Worm (Caenorhabditis elegans) whole organism, L4 larva: Measurements from ENCODE around the gene K08H10.10.
A peak's percentile ranks its signal among the peaks of the same experiment; 100 is the strongest.

Source experiments
- D1046.2 ChIP-seq: fragments of 200-800 bp; sonication (Bioruptor generic); IDR thresholded peaks from 2 replicates; pipeline ENCODE4 v1.3.6; 2022; ENCODE audit warnings: missing genetic modification characterization, missing compliant biosample characterization
- F26F4.8 ChIP-seq: fragments of 200-800 bp; sonication (Bioruptor generic); conservative IDR thresholded peaks from 2 replicates; pipeline ENCODE4 v1.3.6; 2022; ENCODE audit warnings: missing genetic modification characterization, missing compliant biosample characterization
- F44E2.7 ChIP-seq: fragments of 200-800 bp; sonication (Bioruptor generic); IDR thresholded peaks from 2 replicates; pipeline ENCODE4 v2.1.2; 2022; ENCODE audit warnings: missing genetic modification characterization, missing compliant biosample characterization
- T26A8.4 ChIP-seq: fragments of 200-800 bp; sonication (Bioruptor generic); IDR thresholded peaks from 2 replicates; pipeline ENCODE4 v1.3.6; 2022; ENCODE audit warnings: missing genetic modification characterization, missing compliant biosample characterization
- Y48G9A.11 ChIP-seq: fragments of 200-800 bp; sonication (Bioruptor generic); IDR thresholded peaks from 2 replicates; pipeline ENCODE4 v1.3.6; 2022; ENCODE audit warnings: missing genetic modification reagents, missing genetic modification characterization, missing compliant biosample characterization
- Y75B8A.6 ChIP-seq: fragments of 200-800 bp; sonication (Bioruptor generic); IDR thresholded peaks from 2 replicates; pipeline ENCODE4 v1.3.6; 2022; ENCODE audit warnings: missing genetic modification reagents, missing genetic modification characterization, missing compliant biosample characterization
- ceh-20 ChIP-seq: fragments of 200-800 bp; sonication (Bioruptor generic); IDR thresholded peaks from 2 replicates; pipeline ENCODE4 v1.3.6; 2022; ENCODE audit warnings: missing genetic modification reagents, missing genetic modification characterization, missing compliant biosample characterization
- ceh-28 ChIP-seq: fragments of 150-350 bp; optimal IDR thresholded peaks from 2 replicates; lab custom pipeline; 2014; ENCODE audit warnings: missing biosample characterization, missing genetic modification reagents, missing genetic modification characterization
- ceh-44 ChIP-seq: fragments of 200-800 bp; sonication (Bioruptor generic); IDR thresholded peaks from 2 replicates; pipeline ENCODE4 v1.3.6; 2022; ENCODE audit warnings: missing genetic modification reagents, missing genetic modification characterization, missing compliant biosample characterization
- ceh-62 ChIP-seq: sonication (generic microtip); optimal IDR thresholded peaks from 2 replicates; lab custom pipeline; 2017; ENCODE audit warnings: missing biosample characterization, missing genetic modification characterization
- daf-16 ChIP-seq, 3 experiments: sonication (generic microtip); optimal IDR thresholded peaks; 2 replicates each; lab custom pipeline; 2016 to 2017; ENCODE audit warnings: missing genetic modification characterization in 3 of 3, missing genetic modification reagents in 3 of 3, mild to moderate bottlenecking in 2 of 3, missing compliant biosample characterization in 2 of 3, missing biosample characterization in 1 of 3, moderate library complexity in 1 of 3
- dmd-6 ChIP-seq: fragments of 200-800 bp; sonication (Bioruptor generic); IDR thresholded peaks from 2 replicates; pipeline ENCODE4 v1.3.6; 2022; ENCODE audit warnings: missing genetic modification reagents, missing genetic modification characterization, missing compliant biosample characterization
- duxl-1 ChIP-seq: sonication (generic microtip); optimal IDR thresholded peaks from 2 replicates; lab custom pipeline; 2016; ENCODE audit warnings: mild to moderate bottlenecking, missing genetic modification characterization, moderate library complexity, missing compliant biosample characterization; ENCODE audit not compliant: poor library complexity
- egl-27 ChIP-seq: sonication (generic microtip); optimal IDR thresholded peaks from 3 replicates; lab custom pipeline; 2017; ENCODE audit warnings: missing biosample characterization, missing genetic modification reagents, missing genetic modification characterization
- egl-43 ChIP-seq: fragments of 200-800 bp; sonication (Bioruptor generic); IDR thresholded peaks from 2 replicates; pipeline ENCODE4 v1.3.6; 2022; ENCODE audit warnings: missing genetic modification reagents, missing genetic modification characterization, missing compliant biosample characterization
- hlh-30 ChIP-seq: sonication (generic microtip); optimal IDR thresholded peaks from 2 replicates; lab custom pipeline; 2017; ENCODE audit warnings: antibody characterized with exemption, mild to moderate bottlenecking, missing genetic modification characterization, missing compliant biosample characterization; ENCODE audit not compliant: insufficient read depth
- hmg-1.1 ChIP-seq: fragments of 200-800 bp; sonication (Bioruptor generic); IDR thresholded peaks from 2 replicates; pipeline ENCODE4 v1.3.6; 2022; ENCODE audit warnings: missing genetic modification reagents, missing genetic modification characterization, missing compliant biosample characterization
- lin-1 ChIP-seq: fragments of 200-800 bp; sonication (Bioruptor generic); IDR thresholded peaks from 2 replicates; pipeline ENCODE4 v1.3.6; 2022; ENCODE audit warnings: missing genetic modification reagents, missing genetic modification characterization, missing compliant biosample characterization
- lir-3 ChIP-seq: sonication (generic microtip); optimal IDR thresholded peaks from 2 replicates; lab custom pipeline; 2016; ENCODE audit warnings: mild to moderate bottlenecking, missing genetic modification characterization, missing compliant biosample characterization
- mdl-1 ChIP-seq, 2 experiments: fragments of 150-350 bp in 1 of 2; sonication (generic microtip) in 1 of 2; optimal IDR thresholded peaks; 2 replicates each; lab custom pipeline; 2014 to 2017; ENCODE audit warnings: missing biosample characterization in 2 of 2, missing genetic modification characterization in 2 of 2
- mep-1 ChIP-seq: fragments of 150-350 bp; sonication (generic microtip); optimal IDR thresholded peaks from 3 replicates; lab custom pipeline; 2014; ENCODE audit warnings: missing biosample characterization, missing genetic modification characterization
- mes-2 ChIP-seq: sonication (generic microtip); optimal IDR thresholded peaks from 2 replicates; lab custom pipeline; 2016; ENCODE audit warnings: missing genotype, mild to moderate bottlenecking, missing genetic modification characterization, missing compliant biosample characterization; ENCODE audit not compliant: poor library complexity, severe bottlenecking
- nhr-102 ChIP-seq: sonication (generic microtip); optimal IDR thresholded peaks from 2 replicates; lab custom pipeline; 2016; ENCODE audit warnings: mild to moderate bottlenecking, missing genetic modification characterization, moderate library complexity, missing compliant biosample characterization
- nhr-25 ChIP-seq: sonication (generic microtip); optimal IDR thresholded peaks from 2 replicates; lab custom pipeline; 2017; ENCODE audit warnings: missing genetic modification characterization, mild to moderate bottlenecking, missing compliant biosample characterization, antibody characterized with exemption, moderate library complexity, borderline replicate concordance; ENCODE audit not compliant: insufficient read depth
- nhr-28 ChIP-seq: fragments of 150-350 bp; optimal IDR thresholded peaks from 2 replicates; lab custom pipeline; 2014; ENCODE audit warnings: missing biosample characterization, missing genetic modification characterization
- nhr-42 ChIP-seq: fragments of 200-800 bp; sonication (Bioruptor generic); IDR thresholded peaks from 2 replicates; pipeline ENCODE4 v1.3.6; 2022; ENCODE audit warnings: missing genetic modification characterization, missing compliant biosample characterization
- nhr-48 ChIP-seq: sonication (generic microtip); optimal IDR thresholded peaks from 2 replicates; lab custom pipeline; 2016; ENCODE audit warnings: mild to moderate bottlenecking, missing genetic modification characterization, missing compliant biosample characterization
- nhr-77 ChIP-seq: fragments of 150-350 bp; optimal IDR thresholded peaks from 2 replicates; lab custom pipeline; 2014; ENCODE audit warnings: missing biosample characterization, missing genetic modification characterization
- rbr-2 ChIP-seq: sonication (generic microtip); optimal IDR thresholded peaks from 2 replicates; lab custom pipeline; 2016; ENCODE audit warnings: missing genotype, missing genetic modification characterization, missing compliant biosample characterization
- sdz-12 ChIP-seq: fragments of 200-800 bp; sonication (Bioruptor generic); optimal IDR thresholded peaks from 2 replicates; lab custom pipeline; 2018; ENCODE audit warnings: mild to moderate bottlenecking, missing genetic modification characterization, missing compliant biosample characterization
- set-16 ChIP-seq: fragments of 200-800 bp; sonication (Bioruptor generic); IDR thresholded peaks from 2 replicates; pipeline ENCODE4 v1.3.6; 2022; ENCODE audit warnings: missing genetic modification reagents, missing genetic modification characterization, missing compliant biosample characterization
- unc-39 ChIP-seq: sonication (generic microtip); optimal IDR thresholded peaks from 2 replicates; lab custom pipeline; 2017; ENCODE audit warnings: missing biosample characterization, missing genetic modification characterization
- unc-62 ChIP-seq, 3 experiments: fragments of 150-350 bp in 1 of 3; sonication (generic microtip); optimal IDR thresholded peaks in 2 of 3; peaks in 1 of 3; 1 replicate in 1 of 3; 2 replicates in 2 of 3; lab custom pipeline; 2014 to 2017; ENCODE audit warnings: missing biosample characterization in 3 of 3, missing genetic modification characterization in 3 of 3, missing genetic modification reagents in 3 of 3, missing genotype in 1 of 3
- vab-7 ChIP-seq: fragments of 200-800 bp; sonication (Bioruptor generic); IDR thresholded peaks from 2 replicates; pipeline ENCODE4 v1.3.6; 2022; ENCODE audit warnings: missing genetic modification reagents, missing genetic modification characterization, missing compliant biosample characterization
- zag-1 ChIP-seq: fragments of 150-350 bp; optimal IDR thresholded peaks from 2 replicates; lab custom pipeline; 2014; ENCODE audit warnings: missing biosample characterization, missing genetic modification characterization
- zfp-2 ChIP-seq: sonication (generic microtip); optimal IDR thresholded peaks from 2 replicates; lab custom pipeline; 2016; ENCODE audit warnings: mild to moderate bottlenecking, missing genetic modification characterization, missing compliant biosample characterization
- zip-11 ChIP-seq: fragments of 200-800 bp; sonication (Bioruptor generic); IDR thresholded peaks from 2 replicates; pipeline ENCODE4 v1.3.6; 2022; ENCODE audit warnings: missing genetic modification characterization, missing compliant biosample characterization
- zip-2 ChIP-seq: fragments of 150-350 bp; optimal IDR thresholded peaks from 2 replicates; lab custom pipeline; 2014; ENCODE audit warnings: missing biosample characterization, missing genetic modification characterization
- ztf-11 ChIP-seq: fragments of 150-350 bp; optimal IDR thresholded peaks from 2 replicates; lab custom pipeline; 2014; ENCODE audit warnings: missing biosample characterization, missing genetic modification characterization

Gene K08H10.10

DNA sequence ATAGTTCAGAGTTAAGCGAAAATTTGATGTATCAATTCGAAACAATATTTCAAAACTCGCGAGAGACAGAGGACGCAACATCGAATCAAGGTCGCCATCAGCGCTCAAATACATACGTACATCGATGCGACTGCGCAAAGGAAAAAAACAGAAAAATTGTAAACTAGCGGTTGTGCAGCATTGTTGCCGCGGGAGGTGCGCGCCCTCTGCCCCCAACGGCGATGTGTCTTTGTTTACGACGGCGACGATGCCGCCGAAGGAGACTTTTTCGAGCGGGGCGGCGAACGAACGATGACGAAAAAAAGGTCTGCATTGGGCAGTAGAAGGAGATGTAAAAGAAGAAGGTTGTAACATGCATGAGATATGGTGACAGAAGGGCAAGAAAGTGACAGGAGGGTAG, 37.9 kb upstream of the K08H10.10 start:
- TF ChIP-seq ceh-44 (GFP tag; lab: Robert Waterston, UW) (no peak), mes-2 (tag; lab: Kevin White, UChicago) (peak; percentile 6), ceh-20 (GFP tag; lab: Robert Waterston, UW) (0 out of 2 replicates have a peak, but pooled peaks have one; percentile 35), set-16 (GFP tag; lab: Robert Waterston, UW) (peak; percentile 44; the same call in 1 of the 2 replicates), unc-39 (no peak), unc-62 (GFP tag; optimal IDR thresholded peaks at IDR 0.05 in 1 of 2; lab: Kevin White, UChicago) (peak in 1 of 2 experiments; percentile 71), unc-62 (tag; optimal IDR thresholded peaks at IDR 0.05; lab: Kevin White, UChicago) (no peak), nhr-25 (tag; lab: Kevin White, UChicago) (peak; percentile 28), mep-1 (tag; lab: Kevin White, UChicago) (peak; percentile 17), T26A8.4 (GFP tag; lab: Robert Waterston, UW) (no peak), Y48G9A.11 (GFP tag; lab: Robert Waterston, UW) (no peak), daf-16 (GFP tag; optimal IDR thresholded peaks at IDR 0.05; lab: Kevin White, UChicago) (no peak), daf-16 (tag; optimal IDR thresholded peaks at IDR 0.05; lab: Kevin White, UChicago) (no peak)

DNA sequence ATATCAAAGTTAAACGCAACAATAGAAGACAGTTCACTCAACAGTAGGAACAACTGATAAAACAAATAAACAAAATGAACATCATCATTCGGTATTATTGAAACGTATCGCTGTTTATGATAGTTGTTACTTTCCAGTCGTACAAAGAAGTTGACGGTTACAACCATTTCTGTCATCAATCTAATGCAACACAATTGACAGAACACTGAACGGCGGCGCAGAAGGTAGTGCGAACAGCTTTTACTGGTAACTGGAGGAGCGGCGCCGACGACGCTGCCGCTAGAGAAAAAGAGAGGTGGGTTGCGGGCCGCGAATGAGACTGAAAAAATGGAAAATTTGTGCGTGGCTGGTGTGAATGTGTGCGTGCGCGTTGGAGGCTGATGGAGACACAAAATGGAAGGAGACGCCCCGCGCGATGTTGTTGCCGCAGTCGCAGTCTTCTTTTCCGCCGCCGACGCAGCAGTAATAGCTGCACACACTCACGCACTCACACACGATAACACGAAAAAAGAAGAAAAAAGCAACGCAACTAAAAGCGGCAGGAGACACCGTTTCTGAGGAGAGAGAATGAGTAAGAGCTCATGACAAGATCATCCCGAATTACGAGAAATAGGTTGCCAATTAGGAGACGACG, 36.6 kb upstream of the K08H10.10 start:
- TF ChIP-seq Y75B8A.6 (GFP tag; lab: Robert Waterston, UW): no peak
- TF ChIP-seq ceh-44 (GFP tag; lab: Robert Waterston, UW): no peak
- TF ChIP-seq unc-62 (GFP tag; optimal IDR thresholded peaks at IDR 0.05 in 1 of 2; lab: Kevin White, UChicago): peak in 1 of 2 experiments; percentile 96
- TF ChIP-seq unc-62 (tag; optimal IDR thresholded peaks at IDR 0.05; lab: Kevin White, UChicago): no peak
- peak; percentile 34; the same call in 1 of the 2 replicates for TF ChIP-seq hmg-1.1 (GFP tag; lab: Robert Waterston, UW)
- peak; percentile 57; the same call in 1 of the 2 replicates for TF ChIP-seq set-16 (GFP tag; lab: Robert Waterston, UW)
- TF ChIP-seq mdl-1 (tag; optimal IDR thresholded peaks at IDR 0.05; lab: Kevin White, UChicago): no peak
- peak; percentile 29 for TF ChIP-seq rbr-2 (tag; lab: Kevin White, UChicago)
- TF ChIP-seq D1046.2 (GFP tag; lab: Robert Waterston, UW): 0 out of 2 replicates have a peak, but pooled peaks have one; percentile 4
- 0 out of 2 replicates have a peak, but pooled peaks have one; percentile 62 for TF ChIP-seq egl-43 (GFP tag; lab: Robert Waterston, UW)

DNA sequence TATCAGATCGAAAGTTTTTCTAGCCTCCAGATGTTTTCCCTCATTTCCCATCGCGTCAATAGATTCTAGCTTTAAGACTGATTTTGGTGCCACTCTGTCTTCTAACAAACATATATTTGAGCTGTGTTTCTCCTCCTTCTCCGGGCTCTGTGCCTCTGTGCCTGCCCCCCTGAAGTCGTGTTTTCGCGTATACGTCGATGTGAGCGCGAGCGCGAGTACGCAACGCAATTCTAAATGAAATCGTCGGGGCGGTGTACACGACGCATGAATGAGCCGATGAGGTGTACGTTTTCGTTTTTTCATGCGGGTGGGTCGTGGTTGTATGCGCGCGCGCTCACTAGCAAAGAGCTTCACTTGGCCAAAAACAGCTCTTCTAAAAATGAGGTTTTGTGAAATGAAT, 35.0 kb upstream of the K08H10.10 start:
- no peak for TF ChIP-seq nhr-102 (tag; lab: Kevin White, UChicago)
- no peak for TF ChIP-seq ceh-28 (tag; lab: Kevin White, UChicago)
- TF ChIP-seq F44E2.7 (GFP tag; lab: Robert Waterston, UW): 0 out of 2 replicates have a peak, but pooled peaks have one; percentile 43
- peak; percentile 56; the same call in 1 of the 2 replicates for TF ChIP-seq egl-43 (GFP tag; lab: Robert Waterston, UW)
- no peak for TF ChIP-seq lir-3 (tag; lab: Kevin White, UChicago)
- no peak for TF ChIP-seq nhr-48 (tag; lab: Kevin White, UChicago)
- TF ChIP-seq nhr-42 (GFP tag; lab: Robert Waterston, UW): no peak
- TF ChIP-seq dmd-6: no peak
- no peak for TF ChIP-seq mes-2 (tag; lab: Kevin White, UChicago)
- TF ChIP-seq D1046.2 (GFP tag; lab: Robert Waterston, UW): 0 out of 2 replicates have a peak, but pooled peaks have one; percentile 67
- TF ChIP-seq vab-7 (GFP tag; lab: Robert Waterston, UW): no peak
- no peak for TF ChIP-seq unc-62 (GFP tag; optimal IDR thresholded peaks at IDR 0.05 in 1 of 2; lab: Kevin White, UChicago)
- no peak for TF ChIP-seq unc-62 (tag; optimal IDR thresholded peaks at IDR 0.05; lab: Kevin White, UChicago)

DNA sequence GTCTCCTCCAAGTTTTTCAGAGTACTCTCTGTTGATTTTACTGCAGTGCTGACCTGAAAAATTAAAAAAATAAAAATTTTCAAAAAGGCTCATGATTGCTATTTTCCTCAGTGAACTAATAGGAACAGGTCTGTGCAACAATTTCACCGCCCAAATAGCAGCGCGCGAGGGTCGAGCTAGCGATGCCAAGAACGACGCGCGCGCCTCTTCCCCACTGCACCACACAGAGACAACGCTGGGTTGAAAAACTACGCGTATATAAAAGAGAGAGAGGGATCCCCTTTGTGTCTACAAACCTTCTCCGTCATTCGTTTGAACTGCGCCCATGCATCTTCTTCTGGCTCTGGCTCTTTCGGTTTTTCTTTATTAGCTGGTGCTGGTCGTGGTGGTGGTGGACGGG, 30.7 kb upstream of the K08H10.10 start:
- TF ChIP-seq dmd-6 (peak; percentile 69), ztf-11 (tag; lab: Kevin White, UChicago) (no peak), sdz-12 (GFP tag; lab: Kevin White, UChicago) (no peak), duxl-1 (tag; lab: Kevin White, UChicago) (peak; percentile 83), hlh-30 (peak; percentile 62), ceh-44 (GFP tag; lab: Robert Waterston, UW) (peak; percentile 79), lir-3 (tag; lab: Kevin White, UChicago) (peak; percentile 83), zip-11 (GFP tag; lab: Robert Waterston, UW) (peak; percentile 91), zag-1 (tag; lab: Kevin White, UChicago) (no peak), set-16 (GFP tag; lab: Robert Waterston, UW) (peak; percentile 73), nhr-42 (GFP tag; lab: Robert Waterston, UW) (peak; percentile 92), zfp-2 (tag; lab: Kevin White, UChicago) (peak; percentile 47), ceh-62 (tag; lab: Kevin White, UChicago) (no peak), lin-1 (peak; percentile 94), mdl-1 (tag; optimal IDR thresholded peaks at IDR 0.05; lab: Kevin White, UChicago) (no peak), nhr-28 (tag; lab: Kevin White, UChicago) (no peak), F26F4.8 (GFP tag; lab: Robert Waterston, UW) (peak; percentile 99), egl-27 (no peak), ceh-28 (tag; lab: Kevin White, UChicago) (no peak), zip-2 (tag; lab: Kevin White, UChicago) (peak; percentile 57), nhr-77 (tag; lab: Kevin White, UChicago) (peak; percentile 22)
